Worm (Caenorhabditis elegans) whole organism, L2 larva: ENCODE measurements around the gene nlp-43.

Experiments
- C34F6.9 ChIP-seq: fragments of 150-350 bp; optimal IDR thresholded peaks from 2 replicates; lab custom pipeline; 2014; ENCODE audit warnings: missing biosample characterization, missing genetic modification characterization
- F13H6.1 ChIP-seq: sonication (generic microtip); optimal IDR thresholded peaks from 2 replicates; lab custom pipeline; 2016; ENCODE audit warnings: missing genetic modification characterization, missing compliant biosample characterization
- R02D3.7 ChIP-seq: fragments of 150-350 bp; optimal IDR thresholded peaks from 2 replicates; lab custom pipeline; 2014; ENCODE audit warnings: missing biosample characterization, missing genetic modification characterization
- Y55F3AM.14 ChIP-seq: fragments of 200-800 bp; sonication (Bioruptor generic); optimal IDR thresholded peaks from 2 replicates; lab custom pipeline; 2018; ENCODE audit warnings: mild to moderate bottlenecking, missing genetic modification characterization, missing compliant biosample characterization
- ZK546.5 ChIP-seq: sonication (generic microtip); optimal IDR thresholded peaks from 2 replicates; lab custom pipeline; 2017; ENCODE audit warnings: missing biosample characterization, missing genetic modification characterization
- alr-1 ChIP-seq: fragments of 150-350 bp; optimal IDR thresholded peaks from 2 replicates; lab custom pipeline; 2014; ENCODE audit warnings: missing biosample characterization, missing genetic modification characterization
- aly-2 ChIP-seq: fragments of 150-350 bp; optimal IDR thresholded peaks from 2 replicates; lab custom pipeline; 2014; ENCODE audit warnings: missing biosample characterization, missing genetic modification characterization
- ama-1 ChIP-seq: fragments of 150-350 bp; optimal IDR thresholded peaks from 2 replicates; lab custom pipeline; 2018; ENCODE audit warnings: inconsistent platforms
- blmp-1 ChIP-seq: sonication (generic microtip); optimal IDR thresholded peaks from 2 replicates; lab custom pipeline; 2017; ENCODE audit warnings: missing genetic modification characterization, mild to moderate bottlenecking, missing compliant biosample characterization, antibody characterized with exemption, moderate library complexity; ENCODE audit not compliant: insufficient read depth
- ceh-16 ChIP-seq: fragments of 150-350 bp; optimal IDR thresholded peaks from 2 replicates; lab custom pipeline; 2014; ENCODE audit warnings: missing biosample characterization, missing genetic modification characterization
- ceh-82 ChIP-seq: fragments of 150-350 bp; optimal IDR thresholded peaks from 2 replicates; lab custom pipeline; 2014; ENCODE audit warnings: missing biosample characterization, missing genetic modification characterization
- crh-2 ChIP-seq: sonication (generic microtip); optimal IDR thresholded peaks from 2 replicates; lab custom pipeline; 2017; ENCODE audit warnings: missing biosample characterization, missing genetic modification characterization
- dmd-4 ChIP-seq: sonication (generic microtip); optimal IDR thresholded peaks from 2 replicates; lab custom pipeline; 2017; ENCODE audit warnings: missing biosample characterization, missing genetic modification characterization
- egl-27 ChIP-seq: sonication (generic microtip); optimal IDR thresholded peaks from 3 replicates; lab custom pipeline; 2017; ENCODE audit warnings: missing biosample characterization, missing genetic modification reagents, missing genetic modification characterization
- elt-1 ChIP-seq: fragments of 150-350 bp; optimal IDR thresholded peaks from 2 replicates; lab custom pipeline; 2014; ENCODE audit warnings: missing biosample characterization, missing genetic modification characterization
- elt-3 ChIP-seq: sonication (generic microtip); optimal IDR thresholded peaks from 2 replicates; lab custom pipeline; 2017; ENCODE audit warnings: missing biosample characterization, missing genetic modification characterization
- fos-1 ChIP-seq: fragments of 150-350 bp; optimal IDR thresholded peaks from 2 replicates; lab custom pipeline; 2014; ENCODE audit warnings: missing biosample characterization, missing genetic modification characterization
- gmeb-1 ChIP-seq: fragments of 150-350 bp; optimal IDR thresholded peaks from 2 replicates; lab custom pipeline; 2014; ENCODE audit warnings: missing biosample characterization, missing genetic modification characterization
- lin-11 ChIP-seq: fragments of 150-350 bp; sonication (generic microtip); optimal IDR thresholded peaks from 2 replicates; lab custom pipeline; 2014; ENCODE audit warnings: missing biosample characterization, missing genetic modification characterization, inconsistent platforms, mixed read lengths
- lin-13 ChIP-seq: fragments of 150-350 bp; optimal IDR thresholded peaks from 2 replicates; lab custom pipeline; 2014; ENCODE audit warnings: missing biosample characterization, missing genetic modification reagents, missing genetic modification characterization
- lin-39 ChIP-seq: fragments of 150-350 bp; optimal IDR thresholded peaks from 2 replicates; lab custom pipeline; 2014; ENCODE audit warnings: missing biosample characterization, missing genetic modification reagents, missing genetic modification characterization
- lsy-2 ChIP-seq, 2 experiments: fragments of 150-350 bp in 1 of 2; sonication (generic microtip) in 1 of 2; optimal IDR thresholded peaks; 2 replicates each; lab custom pipeline; 2014 to 2017; ENCODE audit warnings: missing biosample characterization in 2 of 2, missing genetic modification characterization in 2 of 2
- mab-5 ChIP-seq: fragments of 150-350 bp; optimal IDR thresholded peaks from 2 replicates; lab custom pipeline; 2014; ENCODE audit warnings: missing biosample characterization, missing genetic modification characterization
- mbf-1 ChIP-seq: sonication (generic microtip); optimal IDR thresholded peaks from 2 replicates; lab custom pipeline; 2017; ENCODE audit warnings: missing biosample characterization, missing genetic modification characterization
- mdl-1 ChIP-seq, 2 experiments: fragments of 150-350 bp in 1 of 2; sonication (generic microtip) in 1 of 2; optimal IDR thresholded peaks; 2 replicates each; lab custom pipeline; 2017; ENCODE audit warnings: missing biosample characterization in 2 of 2, missing genetic modification characterization in 2 of 2
- nhr-10 ChIP-seq: sonication (generic microtip); optimal IDR thresholded peaks from 2 replicates; lab custom pipeline; 2017; ENCODE audit warnings: missing biosample characterization, missing genetic modification characterization
- nhr-11 ChIP-seq: fragments of 150-350 bp; optimal IDR thresholded peaks from 2 replicates; lab custom pipeline; 2014; ENCODE audit warnings: missing biosample characterization, missing genetic modification characterization
- nhr-12 ChIP-seq: fragments of 150-350 bp; optimal IDR thresholded peaks from 2 replicates; lab custom pipeline; 2014; ENCODE audit warnings: missing biosample characterization, missing genetic modification characterization
- nhr-129 ChIP-seq: fragments of 150-350 bp; optimal IDR thresholded peaks from 2 replicates; lab custom pipeline; 2014; ENCODE audit warnings: missing biosample characterization, missing genetic modification characterization
- nhr-21 ChIP-seq: fragments of 150-350 bp; optimal IDR thresholded peaks from 2 replicates; lab custom pipeline; 2014; ENCODE audit warnings: missing biosample characterization, missing genetic modification characterization
- nhr-23 ChIP-seq: fragments of 150-350 bp; optimal IDR thresholded peaks from 2 replicates; lab custom pipeline; 2014; ENCODE audit warnings: missing biosample characterization, missing genetic modification reagents, missing genetic modification characterization
- nhr-237 ChIP-seq: fragments of 150-350 bp; optimal IDR thresholded peaks from 2 replicates; lab custom pipeline; 2014; ENCODE audit warnings: missing biosample characterization, missing genetic modification characterization
- nhr-25 ChIP-seq: fragments of 150-350 bp; sonication (generic microtip); optimal IDR thresholded peaks from 3 replicates; lab custom pipeline; 2014; ENCODE audit warnings: missing biosample characterization, missing genetic modification characterization
- nhr-6 ChIP-seq: fragments of 150-350 bp; optimal IDR thresholded peaks from 2 replicates; lab custom pipeline; 2014; ENCODE audit warnings: missing biosample characterization, missing genetic modification characterization
- nhr-77 ChIP-seq: fragments of 150-350 bp; optimal IDR thresholded peaks from 2 replicates; lab custom pipeline; 2014; ENCODE audit warnings: missing biosample characterization, missing genetic modification characterization
- peb-1 ChIP-seq: fragments of 150-350 bp; optimal IDR thresholded peaks from 2 replicates; lab custom pipeline; 2014; ENCODE audit warnings: missing biosample characterization, missing genetic modification characterization
- sem-4 ChIP-seq: fragments of 150-350 bp; optimal IDR thresholded peaks from 2 replicates; lab custom pipeline; 2014; ENCODE audit warnings: missing biosample characterization, missing genetic modification reagents, missing genetic modification characterization
- skn-1 ChIP-seq: sonication (generic microtip); optimal IDR thresholded peaks from 2 replicates; lab custom pipeline; 2017; ENCODE audit warnings: missing biosample characterization, missing genetic modification characterization
- sma-3 ChIP-seq: sonication (generic microtip); optimal IDR thresholded peaks from 2 replicates; lab custom pipeline; 2016; ENCODE audit warnings: missing genetic modification reagents, missing genetic modification characterization, missing compliant biosample characterization
- sma-9 ChIP-seq, 2 experiments: fragments of 150-350 bp in 1 of 2; sonication (generic microtip) in 1 of 2; optimal IDR thresholded peaks; 2 replicates each; lab custom pipeline; 2014 to 2016; ENCODE audit warnings: missing genetic modification characterization in 2 of 2, mild to moderate bottlenecking in 1 of 2, missing biosample characterization in 1 of 2, missing compliant biosample characterization in 1 of 2, missing genetic modification reagents in 1 of 2, moderate library complexity in 1 of 2
- snpc-4 ChIP-seq: fragments of 150-350 bp; optimal IDR thresholded peaks from 2 replicates; lab custom pipeline; 2014; ENCODE audit warnings: missing biosample characterization, missing genetic modification characterization
- unc-39 ChIP-seq: fragments of 150-350 bp; optimal IDR thresholded peaks from 2 replicates; lab custom pipeline; 2014; ENCODE audit warnings: missing biosample characterization, missing genetic modification characterization
- unc-55 ChIP-seq: fragments of 150-350 bp; sonication (generic microtip); optimal IDR thresholded peaks from 3 replicates; lab custom pipeline; 2014; ENCODE audit warnings: missing biosample characterization, missing genetic modification reagents, missing genetic modification characterization
- unc-62 ChIP-seq: fragments of 150-350 bp; optimal IDR thresholded peaks from 2 replicates; lab custom pipeline; 2014; ENCODE audit warnings: missing biosample characterization, missing genetic modification reagents, missing genetic modification characterization
- zag-1 ChIP-seq: fragments of 150-350 bp; optimal IDR thresholded peaks from 2 replicates; lab custom pipeline; 2014; ENCODE audit warnings: missing biosample characterization, missing genetic modification characterization
- ztf-1 ChIP-seq: fragments of 200-800 bp; sonication (Bioruptor generic); conservative IDR thresholded peaks from 2 replicates; pipeline ENCODE4 v1.3.6; 2022; ENCODE audit warnings: missing genetic modification characterization, missing compliant biosample characterization
- ztf-11 ChIP-seq: sonication (generic microtip); optimal IDR thresholded peaks from 2 replicates; lab custom pipeline; 2017; ENCODE audit warnings: missing biosample characterization, missing genetic modification characterization
- ztf-4 ChIP-seq: fragments of 150-350 bp; optimal IDR thresholded peaks from 2 replicates; lab custom pipeline; 2014; ENCODE audit warnings: missing biosample characterization, missing genetic modification characterization

nlp-43 gene

ce11 chrIII:5013915-5014346, 28.3 kb upstream of the nlp-43 start:
- TF ChIP-seq nhr-21 (tag; lab: Kevin White, UChicago) (peak; percentile 68), lin-39 (tag; lab: Kevin White, UChicago) (no peak), nhr-25 (peak; percentile 82), sma-3 (GFP tag; lab: Kevin White, UChicago) (peak; percentile 71), C34F6.9 (tag; lab: Kevin White, UChicago) (peak; percentile 97), peb-1 (no peak), sma-9 (GFP tag; optimal IDR thresholded peaks at IDR 0.05; lab: Kevin White, UChicago) (peak; percentile 58), sma-9 (tag; optimal IDR thresholded peaks at IDR 0.05; lab: Kevin White, UChicago) (no peak), R02D3.7 (tag; lab: Kevin White, UChicago) (no peak), ceh-16 (tag; lab: Kevin White, UChicago) (peak; percentile 80), lin-13 (GFP tag; lab: Kevin White, UChicago) (peak; percentile 86), elt-3 (tag; lab: Kevin White, UChicago) (no peak), alr-1 (tag; lab: Kevin White, UChicago) (peak; percentile 88), nhr-12 (tag; lab: Kevin White, UChicago) (no peak), nhr-77 (tag; lab: Kevin White, UChicago) (no peak), ztf-1 (GFP tag; lab: Robert Waterston, UW) (no peak), nhr-10 (tag; lab: Kevin White, UChicago) (peak; percentile 65), crh-2 (tag; lab: Kevin White, UChicago) (peak; percentile 95), zag-1 (tag; lab: Kevin White, UChicago) (peak; percentile 91), ceh-82 (peak; percentile 70), blmp-1 (tag; lab: Kevin White, UChicago) (peak; percentile 17), mab-5 (tag; lab: Kevin White, UChicago) (peak; percentile 76), nhr-129 (peak; percentile 98), nhr-237 (tag; lab: Kevin White, UChicago) (no peak), fos-1 (tag; lab: Kevin White, UChicago) (peak; percentile 91), elt-1 (tag; lab: Kevin White, UChicago) (no peak), egl-27 (tag; lab: Kevin White, UChicago) (peak; percentile 58), aly-2 (no peak), ZK546.5 (tag; lab: Kevin White, UChicago) (no peak), nhr-6 (tag; lab: Kevin White, UChicago) (peak; percentile 77), unc-55 (peak; percentile 91), dmd-4 (tag; lab: Kevin White, UChicago) (no peak), nhr-11 (no peak), ztf-11 (no peak), mdl-1 (tag; optimal IDR thresholded peaks at IDR 0.05; lab: Kevin White, UChicago) (peak; percentile 26 to 71), ama-1 (no peak), ztf-4 (tag; lab: Kevin White, UChicago) (peak; percentile 79), lin-11 (tag; lab: Kevin White, UChicago) (peak; percentile 84), mbf-1 (no peak), gmeb-1 (tag; lab: Kevin White, UChicago) (peak; percentile 68), snpc-4 (tag; lab: Kevin White, UChicago) (peak; percentile 45), nhr-23 (tag; lab: Kevin White, UChicago) (no peak), F13H6.1 (peak; percentile 94), unc-62 (GFP tag; lab: Kevin White, UChicago) (no peak), lsy-2 (tag; optimal IDR thresholded peaks at IDR 0.05; lab: Kevin White, UChicago) (peak; percentile 69 to 90), skn-1 (tag; lab: Kevin White, UChicago) (no peak), sem-4 (tag; lab: Kevin White, UChicago) (peak; percentile 89), Y55F3AM.14 (GFP tag; lab: Kevin White, UChicago) (peak; percentile 74), unc-39 (tag; lab: Kevin White, UChicago) (no peak)
